Worm (Caenorhabditis elegans) whole organism, L3 larva: ENCODE measurements around the gene M05D6.8.
A peak's percentile ranks its signal among the peaks of the same experiment; 100 is the strongest.

ENCODE experiments used
- aly-2 ChIP-seq: fragments of 150-350 bp; optimal IDR thresholded peaks from 2 replicates; lab custom pipeline; 2014; ENCODE audit warnings: missing biosample characterization, missing genetic modification characterization
- ama-1 ChIP-seq: fragments of 150-350 bp; optimal IDR thresholded peaks from 2 replicates; lab custom pipeline; 2018
- ceh-16 ChIP-seq: sonication (generic microtip); optimal IDR thresholded peaks from 2 replicates; lab custom pipeline; 2017; ENCODE audit warnings: missing biosample characterization, missing genetic modification characterization
- ceh-82 ChIP-seq: fragments of 150-350 bp; optimal IDR thresholded peaks from 2 replicates; lab custom pipeline; 2014; ENCODE audit warnings: missing biosample characterization, missing genetic modification characterization
- ceh-9 ChIP-seq: sonication (generic microtip); optimal IDR thresholded peaks from 2 replicates; lab custom pipeline; 2018; ENCODE audit warnings: missing biosample characterization, missing genetic modification characterization
- egl-27 ChIP-seq: sonication (generic microtip); optimal IDR thresholded peaks from 4 replicates; lab custom pipeline; 2017; ENCODE audit warnings: missing biosample characterization, missing genetic modification reagents, missing genetic modification characterization
- egl-5 ChIP-seq: fragments of 150-350 bp; optimal IDR thresholded peaks from 2 replicates; lab custom pipeline; 2017; ENCODE audit warnings: missing biosample characterization, missing genetic modification reagents, missing genetic modification characterization, inconsistent platforms
- elt-1 ChIP-seq: fragments of 150-350 bp; optimal IDR thresholded peaks from 2 replicates; lab custom pipeline; 2014; ENCODE audit warnings: missing biosample characterization, missing genetic modification characterization
- elt-2 ChIP-seq: sonication (generic microtip); optimal IDR thresholded peaks from 2 replicates; lab custom pipeline; 2016; ENCODE audit warnings: missing genetic modification reagents, mild to moderate bottlenecking, missing genetic modification characterization, missing compliant biosample characterization
- elt-3 ChIP-seq, 3 experiments: fragments of 150-350 bp in 1 of 3; sonication (generic microtip) in 2 of 3; optimal IDR thresholded peaks; 2 replicates in 2 of 3; 4 replicates in 1 of 3; lab custom pipeline; 2014 to 2017; ENCODE audit warnings: missing biosample characterization in 3 of 3, missing genetic modification characterization in 3 of 3
- eor-1 ChIP-seq, 2 experiments: fragments of 150-350 bp; optimal IDR thresholded peaks; 2 replicates each; lab custom pipeline; 2014 to 2018; ENCODE audit warnings: missing biosample characterization in 2 of 2, missing genetic modification characterization in 2 of 2
- fkh-10 ChIP-seq: sonication (generic microtip); optimal IDR thresholded peaks from 2 replicates; lab custom pipeline; 2017; ENCODE audit warnings: missing biosample characterization, missing genetic modification reagents, missing genetic modification characterization
- hmg-11 ChIP-seq: sonication (generic microtip); optimal IDR thresholded peaks from 2 replicates; lab custom pipeline; 2016; ENCODE audit warnings: missing genetic modification characterization, missing compliant biosample characterization
- lin-39 ChIP-seq: fragments of 150-350 bp; optimal IDR thresholded peaks from 2 replicates; lab custom pipeline; 2018; ENCODE audit warnings: missing biosample characterization, missing genetic modification reagents, missing genetic modification characterization
- lsy-12 ChIP-seq: sonication (generic microtip); optimal IDR thresholded peaks from 2 replicates; lab custom pipeline; 2016; ENCODE audit warnings: mild to moderate bottlenecking, missing genetic modification characterization, missing compliant biosample characterization
- mdl-1 ChIP-seq: fragments of 150-350 bp; optimal IDR thresholded peaks from 2 replicates; lab custom pipeline; 2014; ENCODE audit warnings: missing biosample characterization, missing genetic modification characterization
- mml-1 ChIP-seq: fragments of 150-350 bp; sonication (generic microtip); optimal IDR thresholded peaks from 3 replicates; lab custom pipeline; 2014; ENCODE audit warnings: missing biosample characterization, missing genetic modification characterization
- nfya-1 ChIP-seq: sonication (generic microtip); optimal IDR thresholded peaks from 2 replicates; lab custom pipeline; 2017; ENCODE audit warnings: missing genetic modification characterization, mild to moderate bottlenecking, missing compliant biosample characterization, antibody characterized with exemption, moderate library complexity; ENCODE audit not compliant: insufficient read depth
- nhr-23 ChIP-seq: fragments of 150-350 bp; optimal IDR thresholded peaks from 2 replicates; lab custom pipeline; 2014; ENCODE audit warnings: missing biosample characterization, missing genetic modification reagents, missing genetic modification characterization
- nhr-237 ChIP-seq: fragments of 150-350 bp; optimal IDR thresholded peaks from 2 replicates; lab custom pipeline; 2014; ENCODE audit warnings: missing biosample characterization, missing genetic modification characterization
- nhr-25 ChIP-seq: sonication (generic microtip); optimal IDR thresholded peaks from 2 replicates; lab custom pipeline; 2017; ENCODE audit warnings: missing biosample characterization, missing genetic modification characterization
- nhr-28 ChIP-seq: fragments of 150-350 bp; optimal IDR thresholded peaks from 2 replicates; lab custom pipeline; 2014; ENCODE audit warnings: missing biosample characterization, missing genetic modification characterization
- nhr-43 ChIP-seq: sonication (generic microtip); optimal IDR thresholded peaks from 2 replicates; lab custom pipeline; 2016; ENCODE audit warnings: mild to moderate bottlenecking, missing genetic modification characterization, missing compliant biosample characterization; ENCODE audit not compliant: poor library complexity, severe bottlenecking
- nhr-67 ChIP-seq: fragments of 150-350 bp; optimal IDR thresholded peaks from 2 replicates; lab custom pipeline; 2014; ENCODE audit warnings: missing biosample characterization, missing genetic modification characterization
- pha-4 ChIP-seq: fragments of 150-350 bp; optimal IDR thresholded peaks from 2 replicates; lab custom pipeline; 2014; ENCODE audit warnings: missing biosample characterization, missing genetic modification reagents, missing genetic modification characterization
- sea-2 ChIP-seq: fragments of 150-350 bp; sonication (generic microtip); optimal IDR thresholded peaks from 4 replicates; lab custom pipeline; 2014; ENCODE audit warnings: missing biosample characterization, missing genetic modification reagents, missing genetic modification characterization
- skn-1 ChIP-seq: fragments of 150-350 bp; optimal IDR thresholded peaks from 2 replicates; lab custom pipeline; 2014; ENCODE audit warnings: missing biosample characterization, missing genetic modification characterization
- snpc-4 ChIP-seq: fragments of 150-350 bp; optimal IDR thresholded peaks from 2 replicates; lab custom pipeline; 2014; ENCODE audit warnings: missing biosample characterization, missing genetic modification characterization
- tbx-2 ChIP-seq: sonication (generic microtip); optimal IDR thresholded peaks from 2 replicates; lab custom pipeline; 2016; ENCODE audit warnings: mild to moderate bottlenecking, missing genetic modification characterization, missing compliant biosample characterization
- unc-39 ChIP-seq: sonication (generic microtip); optimal IDR thresholded peaks from 4 replicates; lab custom pipeline; 2017; ENCODE audit warnings: missing biosample characterization, missing genetic modification characterization
- unc-62 ChIP-seq: fragments of 150-350 bp; sonication (generic microtip); optimal IDR thresholded peaks from 4 replicates; lab custom pipeline; 2014; ENCODE audit warnings: missing biosample characterization, missing genetic modification reagents, missing genetic modification characterization

The M05D6.8 gene

DNA sequence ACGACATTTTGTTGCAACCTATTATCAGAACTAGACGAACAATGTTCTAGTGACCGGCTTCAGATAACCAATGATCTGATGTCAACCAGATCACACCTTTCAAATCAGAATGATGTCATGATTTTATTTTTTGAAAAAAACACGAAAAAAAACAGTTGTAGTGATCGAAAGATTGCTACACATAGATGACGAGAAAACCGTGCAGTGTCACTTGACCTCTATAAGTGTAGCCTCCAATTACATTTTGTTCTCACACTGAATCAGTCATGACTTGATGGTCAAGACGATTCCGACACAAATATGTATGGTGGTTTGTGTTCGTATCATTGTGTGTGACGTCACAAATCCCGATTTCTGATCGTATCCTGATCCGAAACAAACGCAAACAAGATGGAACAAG is 30.9 kb downstream of the M05D6.8 start:
- peak; percentile 51 for TF ChIP-seq nhr-43 (tag; lab: Kevin White, UChicago)
- TF ChIP-seq nhr-67 (tag; lab: Kevin White, UChicago), result no peak
- TF ChIP-seq egl-27, result no peak
- peak; percentile 50 for TF ChIP-seq nhr-23
- TF ChIP-seq hmg-11 (tag; lab: Kevin White, UChicago), result no peak
- TF ChIP-seq aly-2 (tag; lab: Kevin White, UChicago), result no peak
- TF ChIP-seq elt-1, result no peak
- no peak for TF ChIP-seq ama-1 (lab: Kevin White, UChicago)
- no peak for TF ChIP-seq eor-1 (tag; optimal IDR thresholded peaks at IDR 0.05; lab: Kevin White, UChicago)
- peak in 1 of 3 experiments; percentile 41 for TF ChIP-seq elt-3 (tag; optimal IDR thresholded peaks at IDR 0.05; lab: Kevin White, UChicago)
- peak; percentile 74 for TF ChIP-seq nhr-25 (tag; lab: Kevin White, UChicago)

DNA sequence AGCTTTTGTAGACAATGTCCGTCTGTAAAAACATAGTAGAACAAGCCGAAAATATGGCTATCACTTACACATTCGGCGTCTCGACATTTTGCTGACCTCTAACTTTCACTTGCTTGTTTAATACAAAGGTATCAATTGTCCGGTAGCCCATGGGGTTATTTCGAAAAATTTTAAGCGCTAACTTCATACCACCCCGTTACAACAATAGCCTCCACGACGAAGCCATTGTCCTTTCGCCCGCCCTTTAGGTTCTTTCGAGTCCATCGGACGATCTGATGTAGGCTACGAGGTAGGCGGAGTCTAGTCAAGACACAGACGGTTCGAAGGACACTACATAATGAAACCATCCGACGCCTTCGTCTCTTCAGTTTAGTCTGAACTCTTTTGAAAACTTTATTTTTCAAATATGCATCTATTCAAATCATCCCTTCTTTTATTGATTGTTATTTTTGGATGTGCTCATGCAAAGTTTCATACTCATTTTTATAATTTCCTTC is 32.2 kb downstream of the M05D6.8 start, which contains the start of gene lips-10:
TSS of gene lips-10 (plus strand) at position 378 of the 497 bp plus-strand sequence.
- TF ChIP-seq nhr-23, result peak; percentile 21
- TF ChIP-seq snpc-4, result no peak
- TF ChIP-seq nhr-25 (tag; lab: Kevin White, UChicago), result peak; percentile 80
- TF ChIP-seq unc-62 (GFP tag; lab: Kevin White, UChicago), result no peak
- no peak for TF ChIP-seq sea-2
- TF ChIP-seq, all 47 proteins: peak for 2

DNA sequence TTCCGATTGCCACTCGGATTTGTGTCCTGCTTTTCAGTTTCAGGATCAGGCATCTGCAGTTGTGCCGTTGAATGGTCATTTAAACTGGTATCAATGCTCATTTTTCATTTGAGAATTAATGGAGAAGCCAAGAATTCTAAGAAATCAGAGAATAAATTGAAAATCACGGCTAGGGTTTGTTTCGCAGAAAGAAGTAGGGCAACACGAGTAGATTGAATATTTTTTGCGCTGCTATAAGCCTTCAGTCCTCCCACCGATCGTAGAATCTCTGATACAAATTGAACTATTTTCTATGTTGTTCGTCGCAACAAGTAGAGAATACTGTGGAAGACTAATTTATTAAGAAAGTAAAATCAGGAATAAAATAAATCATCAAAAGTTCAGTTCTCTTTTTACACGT is 34.0 kb downstream of the M05D6.8 start, which contains the start of gene acp-3:
TSS of gene acp-3 (minus strand) at position 101 of the 400 bp plus-strand sequence.
- TF ChIP-seq mdl-1 (no peak), nhr-28 (tag; lab: Kevin White, UChicago) (no peak), unc-62 (GFP tag; lab: Kevin White, UChicago) (no peak), eor-1 (tag; optimal IDR thresholded peaks at IDR 0.05; lab: Kevin White, UChicago) (no peak), ceh-9 (tag; lab: Kevin White, UChicago) (no peak)
- TF ChIP-seq, all 47 proteins: peak for 0

DNA sequence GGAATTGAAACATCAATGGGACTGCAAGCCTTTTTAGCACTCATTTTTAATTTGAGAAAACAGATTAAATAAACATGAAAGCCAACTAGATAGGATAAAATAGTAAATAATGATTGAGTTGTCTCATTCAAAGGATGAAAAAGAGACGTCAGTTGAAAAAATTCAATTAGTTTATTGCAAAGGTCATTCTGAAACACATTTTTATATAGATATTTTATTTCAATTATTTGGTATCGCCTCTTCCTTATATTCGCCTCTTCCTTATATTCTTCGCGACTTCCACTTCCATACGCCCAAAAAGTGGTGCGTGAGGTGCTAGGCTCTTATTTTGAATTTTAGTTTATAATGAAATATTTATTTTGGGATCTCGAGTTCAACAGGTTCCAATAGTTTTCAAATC is 36.0 kb downstream of the M05D6.8 start, which contains the start of gene acp-4:
TSS of gene acp-4 (minus strand) at position 101 of the 400 bp plus-strand sequence.
- no peak for TF ChIP-seq unc-62 (GFP tag; lab: Kevin White, UChicago)
- no peak for TF ChIP-seq nhr-67 (tag; lab: Kevin White, UChicago)

DNA sequence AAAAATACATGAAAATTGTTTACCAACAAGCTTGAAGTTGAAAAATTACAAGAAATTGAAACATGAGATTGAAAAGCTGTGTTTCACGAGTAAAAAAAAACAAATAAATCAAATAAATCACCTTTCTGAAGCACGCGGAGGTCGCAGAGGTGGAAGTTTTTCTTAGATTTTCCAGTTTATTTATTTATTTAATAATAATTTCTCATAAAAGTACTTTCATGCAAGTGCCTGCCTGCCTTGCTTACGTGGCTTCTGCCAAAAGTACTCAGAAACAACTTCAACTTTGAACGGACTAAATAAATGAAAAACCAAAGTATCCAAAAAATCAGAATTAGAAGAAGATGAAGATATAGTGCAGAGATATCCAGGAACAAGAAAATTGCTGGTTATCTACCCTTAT is 39.1 kb downstream of the M05D6.8 start, which contains the start of gene acp-2:
TSS of gene acp-2 (minus strand) at position 101 of the 400 bp plus-strand sequence.
- TF ChIP-seq fkh-10, result no peak
- TF ChIP-seq egl-5 (tag; lab: Kevin White, UChicago), result no peak
- no peak for TF ChIP-seq sea-2
- TF ChIP-seq nfya-1 (tag; lab: Kevin White, UChicago), result no peak
- no peak for TF ChIP-seq skn-1 (tag; lab: Kevin White, UChicago)
- no peak for TF ChIP-seq nhr-67 (tag; lab: Kevin White, UChicago)
- TF ChIP-seq hmg-11 (tag; lab: Kevin White, UChicago), result no peak
- no peak for TF ChIP-seq mml-1 (tag; lab: Kevin White, UChicago)
- TF ChIP-seq mdl-1, result no peak
- TF ChIP-seq ceh-16 (tag; lab: Kevin White, UChicago), result no peak
- no peak for TF ChIP-seq nhr-23
- no peak for TF ChIP-seq lsy-12 (tag; lab: Kevin White, UChicago)
- no peak for TF ChIP-seq unc-39 (tag; lab: Kevin White, UChicago)
- TF ChIP-seq nhr-237 (tag; lab: Kevin White, UChicago), result no peak
- TF ChIP-seq unc-62 (GFP tag; lab: Kevin White, UChicago), result no peak

DNA sequence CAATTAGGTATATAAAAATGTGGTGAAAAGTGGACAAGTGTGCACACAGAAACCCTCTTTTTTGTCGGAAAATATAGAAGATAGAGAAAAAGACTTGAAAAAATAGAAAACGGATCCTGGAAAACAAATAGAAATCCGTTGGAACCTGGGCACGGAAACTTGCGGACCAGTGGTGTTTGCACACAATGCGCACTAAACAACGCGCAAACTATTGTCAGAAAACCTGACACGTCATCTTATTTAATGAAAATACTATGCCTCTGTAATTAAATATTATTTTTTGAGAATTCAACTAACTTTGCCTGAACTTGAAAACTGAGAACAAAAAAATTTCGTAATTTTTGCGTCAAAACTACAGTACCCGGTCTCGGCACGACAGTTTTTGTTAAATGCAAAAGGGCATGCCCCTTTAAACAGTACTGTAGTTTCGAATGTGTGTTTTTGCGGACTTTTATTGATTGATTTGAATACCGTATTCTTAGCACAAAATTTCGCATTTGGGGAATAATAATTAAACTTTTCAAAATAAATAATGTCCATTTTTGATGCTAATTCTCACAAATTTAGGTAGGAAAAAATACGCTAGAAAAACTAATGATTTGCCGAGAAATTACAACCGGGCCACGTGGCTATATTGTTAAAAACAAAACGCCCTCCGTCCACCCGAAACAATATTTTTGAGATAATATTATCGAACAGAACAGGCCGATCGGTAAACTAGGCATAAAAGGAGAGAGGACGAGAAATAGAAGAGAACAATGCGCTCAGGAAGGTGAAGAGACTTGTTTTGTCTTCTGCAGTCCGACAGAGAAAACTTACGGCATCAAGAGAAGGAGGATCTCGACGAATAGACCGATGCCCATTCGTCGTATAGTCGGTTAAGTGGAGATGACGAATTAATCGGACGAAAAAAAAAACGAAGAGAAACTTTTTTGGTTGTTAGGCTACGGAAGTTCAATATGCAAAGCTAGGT is 41.8 kb downstream of the M05D6.8 start:
- TF ChIP-seq lin-39 (tag; lab: Kevin White, UChicago), result no peak
- TF ChIP-seq skn-1 (tag; lab: Kevin White, UChicago), result no peak
- TF ChIP-seq nhr-237 (tag; lab: Kevin White, UChicago), result no peak
- TF ChIP-seq pha-4, result peak; percentile 38
- TF ChIP-seq ceh-82, result no peak
- peak; percentile 32 for TF ChIP-seq nfya-1 (tag; lab: Kevin White, UChicago)
- no peak for TF ChIP-seq elt-2
- peak; percentile 39 for TF ChIP-seq nhr-25 (tag; lab: Kevin White, UChicago)
- no peak for TF ChIP-seq tbx-2 (tag; lab: Kevin White, UChicago)
- TF ChIP-seq nhr-23, result peak; percentile 53
- TF ChIP-seq, all 47 proteins: peak for 4
